Worm (Caenorhabditis elegans) whole organism, midembryonic: Measurements from ENCODE around the gene fbxb-78.

Source experiments
- klf-2 ChIP-seq: fragments of 200-800 bp; sonication (Bioruptor generic); conservative IDR thresholded peaks from 2 replicates; pipeline ENCODE4 v1.3.6; 2022; ENCODE audit warnings: missing genetic modification reagents, missing genetic modification characterization, missing compliant biosample characterization
- med-1 ChIP-seq: sonication (generic microtip); optimal IDR thresholded peaks from 2 replicates; lab custom pipeline; 2017; ENCODE audit warnings: missing genetic modification characterization, mild to moderate bottlenecking, missing compliant biosample characterization, antibody characterized with exemption, missing genetic modification reagents; ENCODE audit not compliant: insufficient read depth

- no peak for TF ChIP-seq med-1 (GFP tag; lab: Kevin White, UChicago)
- no peak for TF ChIP-seq klf-2 (GFP tag; lab: Robert Waterston, UW)
These were observed 11.2 kb downstream of the fbxb-78 start, which contains the start of gene cyc-2.1 for ce11 chrIV:4748408-4749105.
